Worm (Caenorhabditis elegans): Measurements from ENCODE around the gene C14C10.5.

- TF ChIP-seq ztf-4 (tag; optimal IDR thresholded peaks at IDR 0.05) = no peak
- no peak for TF ChIP-seq C16A3.4 (tag; optimal IDR thresholded peaks at IDR 0.05)
- no peak for TF ChIP-seq alr-1 (tag; optimal IDR thresholded peaks at IDR 0.05; ENCODE audit: borderline replicate concordance)
- TF ChIP-seq nhr-28 (tag; optimal IDR thresholded peaks at IDR 0.05) = no peak
- TF ChIP-seq nhr-47 (tag; optimal IDR thresholded peaks at IDR 0.05) = no peak
- no peak for TF ChIP-seq unc-62 (GFP tag; optimal IDR thresholded peaks at IDR 0.05)
- TF ChIP-seq ceh-63 (GFP tag; optimal IDR thresholded peaks at IDR 0.05) = no peak
- TF ChIP-seq ceh-82 (tag; optimal IDR thresholded peaks at IDR 0.05) = no peak
- no peak for TF ChIP-seq sox-4 (tag; optimal IDR thresholded peaks at IDR 0.05)
These were observed 32.1 kb downstream of the C14C10.5 start, which contains the start of gene srx-113 for ce11 chrV:12632048-12632447.
